Worm (Caenorhabditis elegans) whole organism, midembryonic: ENCODE data around the gene mig-17.

ENCODE experiments used
- T22C8.4 ChIP-seq: fragments of 200-800 bp; sonication (Bioruptor generic); IDR thresholded peaks from 2 replicates; pipeline ENCODE4 v1.3.6; 2022; ENCODE audit warnings: missing genetic modification characterization, missing compliant biosample characterization
- cog-1 ChIP-seq: sonication (generic microtip); optimal IDR thresholded peaks from 2 replicates; lab custom pipeline; 2016; ENCODE audit warnings: missing genetic modification characterization, missing compliant biosample characterization
- flt-1 ChIP-seq: fragments of 200-800 bp; sonication (Bioruptor generic); IDR thresholded peaks from 2 replicates; pipeline ENCODE4 v1.3.6; 2022; ENCODE audit warnings: missing genetic modification characterization, missing compliant biosample characterization
- klf-2 ChIP-seq: fragments of 200-800 bp; sonication (Bioruptor generic); conservative IDR thresholded peaks from 2 replicates; pipeline ENCODE4 v1.3.6; 2022; ENCODE audit warnings: missing genetic modification reagents, missing genetic modification characterization, missing compliant biosample characterization
- med-1 ChIP-seq: sonication (generic microtip); optimal IDR thresholded peaks from 2 replicates; lab custom pipeline; 2017; ENCODE audit warnings: missing genetic modification characterization, mild to moderate bottlenecking, missing compliant biosample characterization, antibody characterized with exemption, missing genetic modification reagents; ENCODE audit not compliant: insufficient read depth
- ref-1 ChIP-seq: fragments of 200-800 bp; sonication (Bioruptor generic); conservative IDR thresholded peaks from 2 replicates; pipeline ENCODE4 v1.3.6; 2022; ENCODE audit warnings: missing genetic modification reagents, missing genetic modification characterization, missing compliant biosample characterization
- tab-1 ChIP-seq: fragments of 200-800 bp; sonication (Bioruptor generic); IDR thresholded peaks from 2 replicates; pipeline ENCODE4 v1.3.6; 2022; ENCODE audit warnings: missing genetic modification characterization, missing compliant biosample characterization
- ztf-23 ChIP-seq: fragments of 200-800 bp; sonication (Bioruptor generic); IDR thresholded peaks from 2 replicates; pipeline ENCODE4 v1.3.6; 2022; ENCODE audit warnings: missing genetic modification reagents, missing genetic modification characterization, missing compliant biosample characterization
- ztf-29 ChIP-seq: fragments of 200-800 bp; sonication (Bioruptor generic); IDR thresholded peaks from 2 replicates; pipeline ENCODE4 v1.3.6; 2022; ENCODE audit warnings: missing genetic modification reagents, missing genetic modification characterization, missing compliant biosample characterization

DNA sequence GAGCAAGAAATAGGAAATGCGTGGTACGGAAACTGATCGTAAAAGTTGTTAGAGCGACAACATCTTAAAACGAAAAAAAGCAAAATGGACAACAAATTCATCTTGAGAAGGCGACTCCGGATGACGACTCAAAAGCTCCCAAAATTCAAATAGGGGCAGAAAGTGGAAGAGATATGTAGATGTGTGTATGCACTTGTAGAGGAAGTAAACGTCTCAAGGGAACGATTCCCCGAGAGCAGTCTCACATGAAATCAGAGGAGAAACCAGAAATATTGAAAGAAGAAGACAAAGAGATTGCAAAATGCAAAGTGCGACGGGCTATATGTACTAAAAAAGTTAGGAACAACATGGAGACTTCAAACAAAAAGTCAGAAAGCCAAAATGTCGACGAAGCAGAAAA, 3.0 kb upstream of the mig-17 start, which contains the start of gene F57B7.2:
- TF ChIP-seq ztf-23 (GFP tag; lab: Robert Waterston, UW) (no peak), ztf-29 (no peak), flt-1 (no peak), tab-1 (no peak), ref-1 (GFP tag; lab: Robert Waterston, UW) (no peak), klf-2 (GFP tag; lab: Robert Waterston, UW) (no peak), T22C8.4 (GFP tag; lab: Robert Waterston, UW) (no peak), med-1 (no peak), cog-1 (tag; lab: Kevin White, UChicago) (no peak)
